Worm (Caenorhabditis elegans) whole organism, mixed stage, embryonic: ENCODE data around the gene Y69A2AR.1.

Experiments used
- ham-2 ChIP-seq: fragments of 200-800 bp; sonication (Bioruptor generic); optimal IDR thresholded peaks from 2 replicates; lab custom pipeline; 2018; ENCODE audit warnings: mild to moderate bottlenecking, missing genetic modification characterization, missing compliant biosample characterization
- nhr-12 ChIP-seq: fragments of 150-350 bp; optimal IDR thresholded peaks from 2 replicates; lab custom pipeline; 2014; ENCODE audit warnings: missing biosample characterization, missing genetic modification characterization
- nhr-237 ChIP-seq: fragments of 150-350 bp; optimal IDR thresholded peaks from 2 replicates; lab custom pipeline; 2014; ENCODE audit warnings: missing biosample characterization, missing genetic modification characterization
- nhr-28 ChIP-seq: fragments of 150-350 bp; optimal IDR thresholded peaks from 2 replicates; lab custom pipeline; 2014; ENCODE audit warnings: missing biosample characterization, missing genetic modification characterization
- snpc-4 ChIP-seq: fragments of 150-350 bp; optimal IDR thresholded peaks from 2 replicates; lab custom pipeline; 2014; ENCODE audit warnings: missing biosample characterization, missing genetic modification characterization
- ztf-11 ChIP-seq: fragments of 150-350 bp; optimal IDR thresholded peaks from 2 replicates; lab custom pipeline; 2014; ENCODE audit warnings: missing biosample characterization, missing genetic modification characterization

ce11 chrIV:2677687-2678086, 10.8 kb downstream of the Y69A2AR.1 start:
- TF ChIP-seq ham-2 (GFP tag; lab: Kevin White, UChicago) (no peak), ztf-11 (tag; lab: Kevin White, UChicago) (no peak), nhr-12 (tag; lab: Kevin White, UChicago) (no peak), nhr-28 (tag; lab: Kevin White, UChicago) (no peak), nhr-237 (tag; lab: Kevin White, UChicago) (no peak), snpc-4 (tag; lab: Kevin White, UChicago) (no peak)
